Fruit fly (Drosophila melanogaster) whole organism, wandering third instar larva: ENCODE results near the gene CLS.

ENCODE experiments used
- Abd-B ChIP-seq: fragments of >200 bp; optimal IDR thresholded peaks from 2 replicates; lab custom pipeline; 2017; ENCODE audit warnings: missing biosample characterization, missing genetic modification characterization
- CG32264 ChIP-seq: fragments of 200-800 bp; sonication (Bioruptor generic); optimal IDR thresholded peaks from 2 replicates; lab custom pipeline; 2016; ENCODE audit warnings: missing biosample characterization, missing genetic modification characterization
- CG9705 ChIP-seq: fragments of 200-800 bp; sonication (Bioruptor generic); optimal IDR thresholded peaks from 2 replicates; lab custom pipeline; 2018; ENCODE audit warnings: missing biosample characterization, mild to moderate bottlenecking, missing genetic modification characterization
- Dfd ChIP-seq: fragments of >200 bp; optimal IDR thresholded peaks from 2 replicates; lab custom pipeline; 2017; ENCODE audit warnings: missing biosample characterization, missing genetic modification characterization
- GATAd ChIP-seq: sonication (Bioruptor generic); optimal IDR thresholded peaks from 2 replicates; lab custom pipeline; 2016; ENCODE audit warnings: missing biosample characterization, missing genetic modification characterization
- Hnf4 ChIP-seq: fragments of 200-800 bp; sonication (Bioruptor generic); optimal IDR thresholded peaks from 2 replicates; lab custom pipeline; 2016; ENCODE audit warnings: missing biosample characterization, mild to moderate bottlenecking, missing genetic modification characterization
- Hr78 ChIP-seq: fragments of >200 bp; optimal IDR thresholded peaks from 2 replicates; lab custom pipeline; 2017; ENCODE audit warnings: missing biosample characterization, missing genetic modification characterization
- Hr83 ChIP-seq: fragments of 200-300 bp; sonication (Bioruptor generic); optimal IDR thresholded peaks from 2 replicates; lab custom pipeline; 2016; ENCODE audit warnings: missing biosample characterization, mild to moderate bottlenecking, missing genetic modification characterization, moderate library complexity; ENCODE audit not compliant: poor library complexity, severe bottlenecking
- Jra ChIP-seq: sonication (Bioruptor generic); optimal IDR thresholded peaks from 2 replicates; lab custom pipeline; 2016; ENCODE audit warnings: missing biosample characterization, missing genetic modification characterization
- Mio ChIP-seq: sonication (Bioruptor generic); optimal IDR thresholded peaks from 2 replicates; lab custom pipeline; 2016; ENCODE audit warnings: missing biosample characterization, missing genetic modification characterization
- Myc ChIP-seq: fragments of >200 bp; optimal IDR thresholded peaks from 2 replicates; lab custom pipeline; 2017
- N ChIP-seq: fragments of >200 bp; optimal IDR thresholded peaks from 2 replicates; lab custom pipeline; 2018; ENCODE audit warnings: missing biosample characterization, missing external identifiers, missing genetic modification characterization
- OdsH ChIP-seq: fragments of 200-800 bp; sonication (Bioruptor generic); optimal IDR thresholded peaks from 2 replicates; lab custom pipeline; 2016; ENCODE audit warnings: missing biosample characterization, mild to moderate bottlenecking, missing genetic modification characterization
- Rel ChIP-seq, 2 experiments: fragments of 200-800 bp; sonication (Bioruptor generic) in 1 of 2; optimal IDR thresholded peaks; 2 replicates in 1 of 2; 3 replicates in 1 of 2; lab custom pipeline; 2016 to 2019; ENCODE audit warnings: mild to moderate bottlenecking in 2 of 2, missing biosample characterization in 2 of 2, missing genetic modification characterization in 2 of 2, moderate library complexity in 1 of 2
- Sp1 ChIP-seq: fragments of 200-800 bp; sonication (Bioruptor generic); optimal IDR thresholded peaks from 3 replicates; lab custom pipeline; 2019; ENCODE audit warnings: missing biosample characterization, mild to moderate bottlenecking, missing genetic modification characterization, moderate library complexity
- Vsx2 ChIP-seq: fragments of 200-300, 225-300 bp; sonication (Bioruptor generic); optimal IDR thresholded peaks from 2 replicates; lab custom pipeline; 2018; ENCODE audit warnings: missing biosample characterization, missing genetic modification characterization; ENCODE audit not compliant: partially characterized antibody
- brk ChIP-seq: fragments of 200-800 bp; sonication (Bioruptor generic); optimal IDR thresholded peaks from 2 replicates; lab custom pipeline; 2016; ENCODE audit warnings: missing biosample characterization, mild to moderate bottlenecking, missing genetic modification characterization
- dsf ChIP-seq: sonication (Bioruptor generic); optimal IDR thresholded peaks from 2 replicates; lab custom pipeline; 2016; ENCODE audit warnings: missing biosample characterization, missing genetic modification characterization, borderline replicate concordance
- ey ChIP-seq: fragments of 200-800 bp; sonication (Bioruptor generic); optimal IDR thresholded peaks from 2 replicates; lab custom pipeline; 2016; ENCODE audit warnings: missing biosample characterization, missing genetic modification characterization
- foxo ChIP-seq, 2 experiments: fragments of 200-800 bp; sonication (Bioruptor generic); optimal IDR thresholded peaks; 2 replicates in 1 of 2; 3 replicates in 1 of 2; lab custom pipeline; 2016 to 2017; ENCODE audit warnings: missing biosample characterization in 2 of 2, missing genetic modification characterization in 2 of 2
- fru ChIP-seq: fragments of 200-800 bp; sonication (Bioruptor generic); optimal IDR thresholded peaks from 3 replicates; lab custom pipeline; 2016; ENCODE audit warnings: missing biosample characterization, mild to moderate bottlenecking, missing genetic modification characterization
- h ChIP-seq: fragments of 200-800 bp; sonication (Bioruptor generic); optimal IDR thresholded peaks from 3 replicates; lab custom pipeline; 2016; ENCODE audit warnings: missing biosample characterization, mild to moderate bottlenecking, missing genetic modification characterization
- pan ChIP-seq: fragments of >200 bp; optimal IDR thresholded peaks from 2 replicates; lab custom pipeline; 2017
- psq ChIP-seq: fragments of 200-800 bp; sonication (Bioruptor generic); optimal IDR thresholded peaks from 3 replicates; lab custom pipeline; 2017; ENCODE audit warnings: missing biosample characterization, mild to moderate bottlenecking, missing genetic modification characterization, moderate library complexity
- rgr ChIP-seq: fragments of 200-800 bp; sonication (Bioruptor generic); optimal IDR thresholded peaks from 3 replicates; lab custom pipeline; 2016; ENCODE audit warnings: missing biosample characterization, mild to moderate bottlenecking, missing genetic modification characterization
- sv ChIP-seq: fragments of 200-800 bp; sonication (Bioruptor generic); optimal IDR thresholded peaks from 3 replicates; lab custom pipeline; 2016; ENCODE audit warnings: missing biosample characterization, missing genetic modification characterization
- tai ChIP-seq: sonication (Bioruptor generic); optimal IDR thresholded peaks from 2 replicates; lab custom pipeline; 2016; ENCODE audit warnings: missing biosample characterization, missing genetic modification characterization
- usp ChIP-seq: fragments of >200 bp; optimal IDR thresholded peaks from 2 replicates; lab custom pipeline; 2017; ENCODE audit warnings: missing biosample characterization, missing genetic modification characterization
- woc ChIP-seq: sonication (Bioruptor generic); optimal IDR thresholded peaks from 2 replicates; lab custom pipeline; 2016; ENCODE audit warnings: missing biosample characterization, mild to moderate bottlenecking, missing genetic modification characterization

Gene CLS

dm6 chr3R:25686698-25687420 is at the start of gene CLS:
CLS (minus strand) TSS chr3R:25687370.
- TF ChIP-seq Dfd (GFP tag; lab: Kevin White, UChicago) (no peak), Myc (lab: Kevin White, UChicago) (no peak)
- TF ChIP-seq, all 38 proteins: peak for 0

- TF ChIP-seq Vsx2 (GFP tag; lab: Kevin White, UChicago) (no peak), Abd-B (no peak), fru (no peak), Hr78 (no peak), rgr (no peak), brk (no peak), usp (GFP tag; lab: Kevin White, UChicago) (no peak), CG9705 (GFP tag; lab: Kevin White, UChicago) (no peak), Jra (GFP tag; lab: Kevin White, UChicago) (no peak), pan (lab: Kevin White, UChicago) (no peak), ey (GFP tag; lab: Kevin White, UChicago) (no peak), GATAd (GFP tag; lab: Kevin White, UChicago) (no peak), Dfd (GFP tag; lab: Kevin White, UChicago) (no peak), Rel (GFP tag; optimal IDR thresholded peaks at IDR 0.05; lab: Kevin White, UChicago) (no peak), Rel (tag; optimal IDR thresholded peaks at IDR 0.05; lab: Kevin White, UChicago) (no peak), OdsH (GFP tag; lab: Kevin White, UChicago) (no peak), woc (GFP tag; lab: Kevin White, UChicago) (no peak), sv (GFP tag; lab: Kevin White, UChicago) (no peak), N (GFP tag; lab: Kevin White, UChicago) (no peak)
These were observed 48.6 kb upstream of the CLS start for dm6 chr3R:25735801-25736068.

- TF ChIP-seq brk (no peak), foxo (GFP tag; optimal IDR thresholded peaks at IDR 0.05; lab: Kevin White, UChicago) (no peak), usp (GFP tag; lab: Kevin White, UChicago) (no peak), Rel (GFP tag; optimal IDR thresholded peaks at IDR 0.05; lab: Kevin White, UChicago) (no peak), Rel (tag; optimal IDR thresholded peaks at IDR 0.05; lab: Kevin White, UChicago) (peak; percentile 29), Myc (lab: Kevin White, UChicago) (no peak)
These were observed 48.0 kb upstream of the CLS start for dm6 chr3R:25734967-25735800.

dm6 chr3R:25723795-25724194 is 36.6 kb upstream of the CLS start:
- TF ChIP-seq OdsH (GFP tag; lab: Kevin White, UChicago) = no peak
- no peak for TF ChIP-seq Myc (lab: Kevin White, UChicago)
- no peak for TF ChIP-seq rgr
- no peak for TF ChIP-seq GATAd (GFP tag; lab: Kevin White, UChicago)
- TF ChIP-seq Dfd (GFP tag; lab: Kevin White, UChicago) = no peak
- TF ChIP-seq Hr83 (GFP tag; lab: Kevin White, UChicago) = no peak
- TF ChIP-seq CG32264 (GFP tag; lab: Kevin White, UChicago) = no peak
- TF ChIP-seq dsf = no peak
- no peak for TF ChIP-seq N (GFP tag; lab: Kevin White, UChicago)
- no peak for TF ChIP-seq psq
- TF ChIP-seq Rel (GFP tag; optimal IDR thresholded peaks at IDR 0.05; lab: Kevin White, UChicago) = no peak
- TF ChIP-seq Rel (tag; optimal IDR thresholded peaks at IDR 0.05; lab: Kevin White, UChicago) = no peak

dm6 chr3R:25721030-25721429 is 33.9 kb upstream of the CLS start:
- TF ChIP-seq Rel (GFP tag; optimal IDR thresholded peaks at IDR 0.05; lab: Kevin White, UChicago) (no peak), Rel (tag; optimal IDR thresholded peaks at IDR 0.05; lab: Kevin White, UChicago) (no peak), CG9705 (GFP tag; lab: Kevin White, UChicago) (no peak), ey (GFP tag; lab: Kevin White, UChicago) (no peak), Jra (GFP tag; lab: Kevin White, UChicago) (no peak), Sp1 (GFP tag; lab: Kevin White, UChicago) (no peak), woc (GFP tag; lab: Kevin White, UChicago) (no peak), brk (no peak), CG32264 (GFP tag; lab: Kevin White, UChicago) (no peak), Abd-B (no peak), dsf (no peak), Hnf4 (no peak), Mio (GFP tag; lab: Kevin White, UChicago) (no peak), N (GFP tag; lab: Kevin White, UChicago) (no peak), h (GFP tag; lab: Kevin White, UChicago) (no peak), pan (lab: Kevin White, UChicago) (no peak), Vsx2 (GFP tag; lab: Kevin White, UChicago) (no peak), rgr (no peak), OdsH (GFP tag; lab: Kevin White, UChicago) (no peak), tai (GFP tag; lab: Kevin White, UChicago) (no peak)
